Fruit fly (Drosophila melanogaster): ENCODE measurements around the gene CG15211.

CG15211 gene

DNA sequence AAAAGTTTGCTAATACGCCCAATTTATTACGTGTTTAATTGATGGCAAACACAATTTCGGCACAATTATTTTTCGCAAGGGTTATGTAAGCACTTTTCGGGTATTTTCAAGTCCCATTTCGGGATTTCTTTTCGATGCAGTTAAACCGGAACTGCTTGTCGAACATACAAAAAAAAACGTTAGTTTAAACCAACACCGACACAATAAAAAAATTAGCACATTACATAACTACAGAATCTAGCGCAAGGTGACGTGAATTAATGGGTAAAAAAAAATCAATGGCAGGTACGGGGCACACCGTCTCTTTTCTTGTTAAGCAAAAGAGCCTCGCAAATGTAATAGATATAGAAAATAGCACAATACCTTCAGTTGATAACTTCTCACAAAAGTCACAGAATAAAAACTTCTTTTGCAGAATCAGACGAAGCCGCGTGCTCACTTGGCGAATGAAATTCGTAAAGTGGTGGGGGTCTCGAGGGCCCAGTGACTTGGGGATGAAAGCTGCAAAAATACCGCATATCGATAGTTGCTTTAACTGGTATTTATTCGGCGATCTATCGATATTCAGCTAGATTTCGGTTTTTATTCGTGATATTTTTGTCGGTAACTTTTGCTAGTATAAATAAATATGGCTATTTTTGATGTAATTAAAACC is 14.2 kb downstream of the CG15211 start, which contains the start of the genes Ant2 and sesB (continued):
- TF ChIP-seq CG17568 (GFP tag; optimal IDR thresholded peaks at IDR 0.05) = peak; percentile 38
- TF ChIP-seq pfk (GFP tag; optimal IDR thresholded peaks at IDR 0.05) = peak; percentile 35
- peak; percentile 66; the same call in 1 of the 2 replicates for TF ChIP-seq sna (GFP tag; IDR thresholded peaks at IDR 0.05; ENCODE audit: partially characterized antibody)
- no peak for TF ChIP-seq kay (GFP tag; optimal IDR thresholded peaks at IDR 0.05)
- TF ChIP-seq sqz (GFP tag; optimal IDR thresholded peaks at IDR 0.05) = peak; percentile 23
- TF ChIP-seq kah (GFP tag; optimal IDR thresholded peaks at IDR 0.05) = no peak
- peak; percentile 35; the same call in 1 of the 3 replicates for TF ChIP-seq mld (GFP tag; IDR thresholded peaks at IDR 0.05; ENCODE audit: partially characterized antibody)
- no peak for TF ChIP-seq CG6175 (GFP tag; IDR thresholded peaks at IDR 0.05)
- TF ChIP-seq Doc3 (GFP tag; IDR thresholded peaks at IDR 0.05; ENCODE audit: partially characterized antibody) = peak; percentile 59
- peak; percentile 82 for TF ChIP-seq bbx (GFP tag; IDR thresholded peaks at IDR 0.05; ENCODE audit: partially characterized antibody)
- TF ChIP-seq CG15514 (GFP tag; optimal IDR thresholded peaks at IDR 0.05) = peak; percentile 43
- TF ChIP-seq sd (tag; optimal IDR thresholded peaks at IDR 0.05) = no peak
- TF ChIP-seq CG2120 (GFP tag; optimal IDR thresholded peaks at IDR 0.05) = no peak
- peak; percentile 53 for TF ChIP-seq stwl (tag; optimal IDR thresholded peaks at IDR 0.05)
- no peak for TF ChIP-seq CG10431 (GFP tag; optimal IDR thresholded peaks at IDR 0.05)
- no peak for TF ChIP-seq CG8290 (GFP tag; optimal IDR thresholded peaks at IDR 0.05)
- TF ChIP-seq CG8290 (tag; optimal IDR thresholded peaks at IDR 0.05) = peak in 1 of 2 experiments; percentile 51
- TF ChIP-seq CG13894 (tag; optimal IDR thresholded peaks at IDR 0.05) = peak; percentile 5
- peak; percentile 13 for TF ChIP-seq nom (GFP tag; optimal IDR thresholded peaks at IDR 0.05)
- peak; percentile 27 for TF ChIP-seq Lhr (GFP tag; optimal IDR thresholded peaks at IDR 0.05)
- peak; percentile 78 for TF ChIP-seq sens (GFP tag)
- no peak for TF ChIP-seq HLH3B (GFP tag; IDR thresholded peaks at IDR 0.05)
- TF ChIP-seq pb (GFP tag; optimal IDR thresholded peaks at IDR 0.05) = no peak
- TF ChIP-seq CG15269 (tag; optimal IDR thresholded peaks at IDR 0.05) = peak; percentile 3
- TF ChIP-seq lmd (GFP tag; IDR thresholded peaks at IDR 0.05) = no peak
- no peak for TF ChIP-seq usp (GFP tag; optimal IDR thresholded peaks at IDR 0.05)
- peak; percentile 75 for TF ChIP-seq unc-4 (GFP tag; IDR thresholded peaks at IDR 0.05; ENCODE audit: partially characterized antibody)
- TF ChIP-seq scrt (GFP tag; optimal IDR thresholded peaks at IDR 0.05) = peak; percentile 5
- TF ChIP-seq hb (GFP tag; IDR thresholded peaks at IDR 0.05; ENCODE audit: partially characterized antibody) = peak; percentile 64; the same call in 1 of the 3 replicates
- no peak for TF ChIP-seq NK7.1 (GFP tag; optimal IDR thresholded peaks at IDR 0.05)
- TF ChIP-seq CG34224 (GFP tag; IDR thresholded peaks at IDR 0.05; ENCODE audit: partially characterized antibody) = peak; percentile 43
- TF ChIP-seq phol (tag; optimal IDR thresholded peaks at IDR 0.05) = peak; percentile 26

DNA sequence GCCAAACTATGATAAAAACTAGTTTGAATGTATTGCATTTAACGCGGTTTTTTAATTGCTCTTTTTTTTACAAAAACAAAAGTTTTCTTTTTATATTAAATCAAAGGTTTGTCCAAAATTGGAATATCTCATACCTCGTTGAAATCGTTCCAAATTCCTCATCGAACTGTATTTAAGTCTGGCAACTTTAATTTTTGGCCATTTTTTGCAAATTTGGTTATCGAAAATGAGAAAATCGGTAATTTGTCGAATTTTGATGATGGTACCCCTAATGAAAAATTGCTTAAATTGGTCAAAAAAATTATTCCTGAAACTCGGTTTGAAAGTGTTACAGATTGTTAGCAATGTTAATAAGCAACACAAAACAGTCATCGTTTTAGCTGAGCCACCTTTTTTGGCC is 15.0 kb downstream of the CG15211 start:
- TF ChIP-seq nerfin-2 (GFP tag; IDR thresholded peaks at IDR 0.05; ENCODE audit: partially characterized antibody) (peak; percentile 9; the same call in 1 of the 2 replicates), gem (tag; optimal IDR thresholded peaks at IDR 0.05) (peak; percentile 30), CG12769 (tag; optimal IDR thresholded peaks at IDR 0.05) (no peak), HLH4C (GFP tag; IDR thresholded peaks at IDR 0.05; ENCODE audit: partially characterized antibody) (no peak), wek (GFP tag; optimal IDR thresholded peaks at IDR 0.05) (peak; percentile 76), prd (optimal IDR thresholded peaks at IDR 0.05) (no peak), prd (GFP tag; IDR thresholded peaks at IDR 0.05) (no peak), dmrt99B (tag; optimal IDR thresholded peaks at IDR 0.05) (no peak), jigr1 (GFP tag; IDR thresholded peaks at IDR 0.05) (no peak), CG6791 (GFP tag; IDR thresholded peaks at IDR 0.05; ENCODE audit: partially characterized antibody) (0 out of 3 replicates have a peak, but pooled peaks have one; percentile 20), CG9609 (GFP tag; optimal IDR thresholded peaks at IDR 0.05) (no peak), tna (GFP tag; IDR thresholded peaks at IDR 0.05; ENCODE audit: partially characterized antibody) (0 out of 2 replicates have a peak, but pooled peaks have one; percentile 10), bbx (GFP tag; IDR thresholded peaks at IDR 0.05; ENCODE audit: partially characterized antibody) (peak; percentile 55; the same call in 1 of the 2 replicates), CG14014 (GFP tag; IDR thresholded peaks at IDR 0.05) (no peak), MBD-R2 (GFP tag; IDR thresholded peaks at IDR 0.05) (0 out of 2 replicates have a peak, but pooled peaks have one; percentile 17), CG12155 (GFP tag; optimal IDR thresholded peaks at IDR 0.05) (no peak), sens (GFP tag) (peak; percentile 81), E2f2 (GFP tag; IDR thresholded peaks at IDR 0.05) (no peak), Ets65A (GFP tag) (no peak), CG8290 (GFP tag; optimal IDR thresholded peaks at IDR 0.05) (no peak), CG8290 (tag; optimal IDR thresholded peaks at IDR 0.05) (peak in 1 of 2 experiments; percentile 28)
